Worm (Caenorhabditis elegans) whole organism, late embryonic: Measurements from ENCODE around the gene zyg-9.

ENCODE experiments used
- F13H6.1 ChIP-seq: sonication (generic microtip); optimal IDR thresholded peaks from 2 replicates; lab custom pipeline; 2016; ENCODE audit warnings: missing genetic modification characterization, missing compliant biosample characterization
- K02D7.2 ChIP-seq: sonication (generic microtip); optimal IDR thresholded peaks from 2 replicates; lab custom pipeline; 2017; ENCODE audit warnings: mild to moderate bottlenecking, missing genetic modification characterization, missing compliant biosample characterization
- Y22D7AL.16 ChIP-seq: sonication (generic microtip); optimal IDR thresholded peaks from 2 replicates; lab custom pipeline; 2016; ENCODE audit warnings: missing genetic modification characterization, missing compliant biosample characterization
- ahr-1 ChIP-seq: sonication (generic microtip); optimal IDR thresholded peaks from 2 replicates; lab custom pipeline; 2016; ENCODE audit warnings: missing genetic modification characterization, missing compliant biosample characterization
- ceh-14 ChIP-seq: sonication (generic microtip); optimal IDR thresholded peaks from 2 replicates; lab custom pipeline; 2016; ENCODE audit warnings: missing genotype, missing genetic modification characterization, missing compliant biosample characterization
- ceh-19 ChIP-seq: fragments of 200-800 bp; sonication (Bioruptor generic); optimal IDR thresholded peaks from 2 replicates; lab custom pipeline; 2018; ENCODE audit warnings: mild to moderate bottlenecking, missing genetic modification characterization, missing compliant biosample characterization
- ceh-2 ChIP-seq: sonication (generic microtip); optimal IDR thresholded peaks from 2 replicates; lab custom pipeline; 2016; ENCODE audit warnings: missing genotype, missing genetic modification characterization, missing compliant biosample characterization
- ceh-22 ChIP-seq: sonication (generic microtip); optimal IDR thresholded peaks from 2 replicates; lab custom pipeline; 2017; ENCODE audit warnings: missing biosample characterization, missing genetic modification characterization
- ceh-30 ChIP-seq: fragments of 150-350 bp; optimal IDR thresholded peaks from 2 replicates; lab custom pipeline; 2014; ENCODE audit warnings: missing biosample characterization, missing genetic modification characterization
- ceh-31 ChIP-seq: sonication (generic microtip); optimal IDR thresholded peaks from 2 replicates; lab custom pipeline; 2016; ENCODE audit warnings: missing genetic modification characterization, missing compliant biosample characterization
- ceh-45 ChIP-seq: fragments of 200-800 bp; sonication (Bioruptor generic); IDR thresholded peaks from 2 replicates; pipeline ENCODE4 v1.3.6; 2022; ENCODE audit warnings: missing genetic modification reagents, missing genetic modification characterization, missing compliant biosample characterization
- ceh-48 ChIP-seq: sonication (generic microtip); optimal IDR thresholded peaks from 2 replicates; lab custom pipeline; 2016; ENCODE audit warnings: missing genetic modification characterization, inconsistent platforms, missing compliant biosample characterization
- che-1 ChIP-seq: sonication (generic microtip); optimal IDR thresholded peaks from 2 replicates; lab custom pipeline; 2016; ENCODE audit warnings: mild to moderate bottlenecking, missing genetic modification characterization, missing compliant biosample characterization
- dmd-4 ChIP-seq: sonication (generic microtip); optimal IDR thresholded peaks from 2 replicates; lab custom pipeline; 2016; ENCODE audit warnings: borderline replicate concordance, missing genetic modification characterization, missing compliant biosample characterization
- elt-2 ChIP-seq: sonication (generic microtip); optimal IDR thresholded peaks from 2 replicates; lab custom pipeline; 2016; ENCODE audit warnings: missing genetic modification reagents, missing genetic modification characterization, missing compliant biosample characterization
- eyg-1 ChIP-seq: sonication (generic microtip); optimal IDR thresholded peaks from 2 replicates; lab custom pipeline; 2016; ENCODE audit warnings: missing genotype, missing genetic modification characterization, missing compliant biosample characterization
- fkh-10 ChIP-seq: fragments of 150-350 bp; optimal IDR thresholded peaks from 2 replicates; lab custom pipeline; 2014; ENCODE audit warnings: missing biosample characterization, missing genetic modification reagents, missing genetic modification characterization
- hlh-15 ChIP-seq: sonication (generic microtip); optimal IDR thresholded peaks from 2 replicates; lab custom pipeline; 2016; ENCODE audit warnings: missing genetic modification characterization, missing compliant biosample characterization
- hlh-6 ChIP-seq: sonication (generic microtip); optimal IDR thresholded peaks from 2 replicates; lab custom pipeline; 2016; ENCODE audit warnings: missing genotype, missing genetic modification characterization, missing compliant biosample characterization
- madf-2 ChIP-seq: sonication (generic microtip); optimal IDR thresholded peaks from 2 replicates; lab custom pipeline; 2017; ENCODE audit warnings: missing genetic modification characterization, missing compliant biosample characterization
- nfya-1 ChIP-seq: sonication (generic microtip); optimal IDR thresholded peaks from 2 replicates; lab custom pipeline; 2017; ENCODE audit warnings: missing genetic modification characterization, mild to moderate bottlenecking, missing compliant biosample characterization, antibody characterized with exemption, moderate library complexity
- nhr-232 ChIP-seq: sonication (generic microtip); optimal IDR thresholded peaks from 2 replicates; lab custom pipeline; 2016; ENCODE audit warnings: missing genetic modification characterization, missing compliant biosample characterization
- pag-3 ChIP-seq: sonication (generic microtip); optimal IDR thresholded peaks from 2 replicates; lab custom pipeline; 2016; ENCODE audit warnings: missing compliant biosample characterization, missing genetic modification characterization, borderline replicate concordance
- pat-9 ChIP-seq: fragments of 200-800 bp; sonication (Bioruptor generic); optimal IDR thresholded peaks from 2 replicates; lab custom pipeline; 2018; ENCODE audit warnings: mild to moderate bottlenecking, missing genetic modification characterization, moderate library complexity, missing compliant biosample characterization
- pax-1 ChIP-seq: fragments of 150-350 bp; optimal IDR thresholded peaks from 2 replicates; lab custom pipeline; 2014; ENCODE audit warnings: missing biosample characterization, missing genetic modification characterization
- pha-4 ChIP-seq: fragments of 150-350 bp; optimal IDR thresholded peaks from 2 replicates; lab custom pipeline; 2018; ENCODE audit warnings: missing biosample characterization, missing genetic modification reagents, missing genetic modification characterization
- rnt-1 ChIP-seq: sonication (generic microtip); optimal IDR thresholded peaks from 2 replicates; lab custom pipeline; 2016; ENCODE audit warnings: missing genetic modification characterization, missing compliant biosample characterization
- sdc-2 ChIP-seq: sonication (generic microtip); optimal IDR thresholded peaks from 2 replicates; lab custom pipeline; 2016; ENCODE audit warnings: missing genotype, missing genetic modification characterization, missing compliant biosample characterization
- sox-2 ChIP-seq: fragments of 200-800 bp; sonication (Bioruptor generic); IDR thresholded peaks from 2 replicates; pipeline ENCODE4 v1.3.6; 2022; ENCODE audit warnings: missing genetic modification reagents, missing genetic modification characterization, missing compliant biosample characterization
- sox-4 ChIP-seq: sonication (generic microtip); optimal IDR thresholded peaks from 2 replicates; lab custom pipeline; 2017; ENCODE audit warnings: mild to moderate bottlenecking, missing genetic modification characterization, inconsistent platforms, missing compliant biosample characterization
- ttx-3 ChIP-seq: sonication (generic microtip); optimal IDR thresholded peaks from 2 replicates; lab custom pipeline; 2016; ENCODE audit warnings: missing genetic modification reagents, missing genetic modification characterization, missing compliant biosample characterization
- unc-3 ChIP-seq, 2 experiments: fragments of 200-800 bp in 1 of 2; sonication (Bioruptor generic) in 1 of 2; sonication (generic microtip) in 1 of 2; conservative IDR thresholded peaks in 1 of 2; optimal IDR thresholded peaks in 1 of 2; 2 replicates each; pipeline versions ENCODE4 v1.3.6 to Lab custom; 2016 to 2022; ENCODE audit warnings: missing compliant biosample characterization in 2 of 2, missing genetic modification characterization in 2 of 2, missing genetic modification reagents in 1 of 2
- unc-42 ChIP-seq: sonication (generic microtip); optimal IDR thresholded peaks from 2 replicates; lab custom pipeline; 2016; ENCODE audit warnings: missing genotype, missing genetic modification characterization, missing compliant biosample characterization
- unc-86 ChIP-seq: sonication (generic microtip); optimal IDR thresholded peaks from 2 replicates; lab custom pipeline; 2016; ENCODE audit warnings: missing genetic modification characterization, missing compliant biosample characterization
- zip-5 ChIP-seq: sonication (generic microtip); optimal IDR thresholded peaks from 2 replicates; lab custom pipeline; 2016; ENCODE audit warnings: missing genetic modification characterization, missing compliant biosample characterization
- ztf-16 ChIP-seq: sonication (generic microtip); optimal IDR thresholded peaks from 2 replicates; lab custom pipeline; 2017; ENCODE audit warnings: missing genetic modification characterization, missing compliant biosample characterization

zyg-9 gene

ce11 chrII:8456681-8457389, 783 bp upstream of the zyg-9 start:
- no peak for TF ChIP-seq ceh-45 (GFP tag; lab: Robert Waterston, UW)
- TF ChIP-seq ahr-1 (tag; lab: Kevin White, UChicago) = no peak
- no peak for TF ChIP-seq che-1 (tag; lab: Kevin White, UChicago)
- no peak for TF ChIP-seq pat-9 (tag; lab: Kevin White, UChicago)
- no peak for TF ChIP-seq ceh-19 (GFP tag; lab: Kevin White, UChicago)
- no peak for TF ChIP-seq F13H6.1 (tag; lab: Kevin White, UChicago)
- TF ChIP-seq nfya-1 = no peak
- TF ChIP-seq ttx-3 (tag; lab: Kevin White, UChicago) = no peak
- no peak for TF ChIP-seq unc-42 (tag; lab: Kevin White, UChicago)
- no peak for TF ChIP-seq ceh-2
- TF ChIP-seq eyg-1 (tag; lab: Kevin White, UChicago) = no peak
- TF ChIP-seq sox-4 (tag; lab: Kevin White, UChicago) = no peak
- no peak for TF ChIP-seq rnt-1 (tag; lab: Kevin White, UChicago)
- no peak for TF ChIP-seq unc-3 (GFP tag; conservative IDR thresholded peaks at IDR 0.05; lab: Robert Waterston, UW)
- no peak for TF ChIP-seq unc-3 (tag; optimal IDR thresholded peaks at IDR 0.05; lab: Kevin White, UChicago)
- no peak for TF ChIP-seq zip-5 (tag; lab: Kevin White, UChicago)
- no peak for TF ChIP-seq madf-2 (tag; lab: Kevin White, UChicago)
- no peak for TF ChIP-seq ceh-31 (tag; lab: Kevin White, UChicago)

ce11 chrII:8464448-8464898, 6.9 kb downstream of the zyg-9 start, which contains the start of gene fars-3:
TSS of gene fars-3 (plus strand) at chrII:8464848.
- TF ChIP-seq pag-3 (tag; lab: Kevin White, UChicago) = no peak
- TF ChIP-seq K02D7.2 (tag; lab: Kevin White, UChicago) = no peak
- TF ChIP-seq unc-42 (tag; lab: Kevin White, UChicago) = peak; percentile 24
- no peak for TF ChIP-seq F13H6.1 (tag; lab: Kevin White, UChicago)
- no peak for TF ChIP-seq Y22D7AL.16
- no peak for TF ChIP-seq hlh-6
- TF ChIP-seq ceh-14 (tag; lab: Kevin White, UChicago) = no peak

- TF ChIP-seq sox-4 (tag; lab: Kevin White, UChicago) (no peak), ceh-31 (tag; lab: Kevin White, UChicago) (no peak), pha-4 (tag; lab: Kevin White, UChicago) (no peak), rnt-1 (tag; lab: Kevin White, UChicago) (no peak), che-1 (tag; lab: Kevin White, UChicago) (no peak), hlh-6 (no peak), unc-86 (tag; lab: Kevin White, UChicago) (no peak), ceh-22 (tag; lab: Kevin White, UChicago) (no peak), ceh-45 (GFP tag; lab: Robert Waterston, UW) (no peak), ceh-48 (tag; lab: Kevin White, UChicago) (no peak), eyg-1 (tag; lab: Kevin White, UChicago) (no peak), elt-2 (tag; lab: Kevin White, UChicago) (no peak), fkh-10 (GFP tag; lab: Kevin White, UChicago) (no peak), unc-42 (tag; lab: Kevin White, UChicago) (no peak), pax-1 (tag; lab: Kevin White, UChicago) (no peak), dmd-4 (no peak)
Observed at ce11 chrII:8466874-8467273, 9.3 kb downstream of the zyg-9 start, which contains the start of gene F22B5.10. TSS of gene F22B5.10 (plus strand) at chrII:8467174.

- TF ChIP-seq nhr-232 (tag; lab: Kevin White, UChicago) = no peak
- no peak for TF ChIP-seq sox-2
- no peak for TF ChIP-seq ceh-30
- TF ChIP-seq hlh-15 (tag; lab: Kevin White, UChicago) = no peak
- TF ChIP-seq eyg-1 (tag; lab: Kevin White, UChicago) = no peak
- no peak for TF ChIP-seq sdc-2 (tag; lab: Kevin White, UChicago)
- no peak for TF ChIP-seq ceh-22 (tag; lab: Kevin White, UChicago)
- TF ChIP-seq rnt-1 (tag; lab: Kevin White, UChicago) = no peak
- no peak for TF ChIP-seq ceh-2
- no peak for TF ChIP-seq ztf-16 (tag; lab: Kevin White, UChicago)
- no peak for TF ChIP-seq pag-3 (tag; lab: Kevin White, UChicago)
- TF ChIP-seq dmd-4 = no peak
Observed at ce11 chrII:8467809-8468208, 10.2 kb downstream of the zyg-9 start, which contains the start of gene M05D6.2. TSS of gene M05D6.2 (plus strand) at chrII:8468109.
